Fruit fly (Drosophila melanogaster) whole organism, embryonic: Measurements from ENCODE around the gene Rpn9.
A peak's percentile ranks its signal among the peaks of the same experiment; 100 is the strongest.

ENCODE experiments used
- ATbp ChIP-seq: fragments of 200-800 bp; sonication (Bioruptor generic); optimal IDR thresholded peaks from 2 replicates; lab custom pipeline; 2017; ENCODE audit warnings: missing biosample characterization, mild to moderate bottlenecking, missing genetic modification characterization, missing genetic modification reagents
- Aef1 ChIP-seq: fragments of 200-800 bp; sonication (Bioruptor generic); IDR thresholded peaks from 3 replicates; pipeline ENCODE4 v1.3.6; 2022; ENCODE audit warnings: missing biosample characterization, missing genetic modification characterization
- Bgb ChIP-seq: fragments of 200-800 bp; sonication (Bioruptor generic); IDR thresholded peaks from 2 replicates; pipeline ENCODE4 v1.3.6; 2022; ENCODE audit warnings: missing biosample characterization, missing genetic modification characterization; ENCODE audit not compliant: partially characterized antibody
- CG10654 ChIP-seq: fragments of 200-800 bp; sonication (Bioruptor generic); optimal IDR thresholded peaks from 2 replicates; lab custom pipeline; 2016; ENCODE audit warnings: missing biosample characterization, missing genetic modification characterization
- CG11504 ChIP-seq: fragments of 200-800 bp; sonication (Bioruptor generic); optimal IDR thresholded peaks from 3 replicates; lab custom pipeline; 2019; ENCODE audit warnings: missing biosample characterization, mild to moderate bottlenecking, missing genetic modification characterization, moderate library complexity
- CG11560 ChIP-seq: fragments of 200-800 bp; sonication (Bioruptor generic); IDR thresholded peaks from 3 replicates; pipeline ENCODE4 v1.3.6; 2022; ENCODE audit warnings: missing biosample characterization, missing genetic modification characterization
- CG12236 ChIP-seq: fragments of 200-800 bp; sonication (Bioruptor generic); optimal IDR thresholded peaks from 2 replicates; lab custom pipeline; 2016; ENCODE audit warnings: missing biosample characterization, missing genetic modification characterization
- CG13123 ChIP-seq: fragments of 200-800 bp; sonication (Bioruptor generic); optimal IDR thresholded peaks from 2 replicates; lab custom pipeline; 2016; ENCODE audit warnings: missing biosample characterization, missing genetic modification characterization
- CG13775 ChIP-seq: fragments of 200-800 bp; sonication (Bioruptor generic); optimal IDR thresholded peaks from 3 replicates; lab custom pipeline; 2017; ENCODE audit warnings: missing biosample characterization, mild to moderate bottlenecking, missing genetic modification characterization
- CG14050 ChIP-seq: fragments of 200-800 bp; sonication (Bioruptor generic); IDR thresholded peaks from 3 replicates; pipeline ENCODE4 v1.3.6; 2022; ENCODE audit warnings: missing biosample characterization, missing genetic modification characterization
- CG15514 ChIP-seq: fragments of 200-800 bp; sonication (Bioruptor generic); optimal IDR thresholded peaks from 3 replicates; lab custom pipeline; 2017; ENCODE audit warnings: missing biosample characterization, missing genetic modification characterization, mild to moderate bottlenecking, moderate library complexity, missing genetic modification reagents
- CG1602 ChIP-seq: fragments of 200-800 bp; sonication (Bioruptor generic); optimal IDR thresholded peaks from 3 replicates; lab custom pipeline; 2016; ENCODE audit warnings: missing biosample characterization, missing genetic modification characterization
- CG32767 ChIP-seq: fragments of 200-800 bp; sonication (Bioruptor generic); IDR thresholded peaks from 2 replicates; pipeline ENCODE4 v1.3.6; 2022; ENCODE audit warnings: missing biosample characterization, missing genetic modification characterization
- CG4328 ChIP-seq: fragments of 200-800 bp; sonication (Bioruptor generic); optimal IDR thresholded peaks from 3 replicates; lab custom pipeline; 2017; ENCODE audit warnings: missing biosample characterization, missing genetic modification reagents, missing genetic modification characterization
- CG4730 ChIP-seq: fragments of 200-800 bp; sonication (Bioruptor generic); IDR thresholded peaks from 2 replicates; pipeline ENCODE4 v1.3.6; 2022; ENCODE audit warnings: missing biosample characterization, missing genetic modification characterization
- CG5180 ChIP-seq: fragments of 200-800 bp; sonication (Bioruptor generic); optimal IDR thresholded peaks from 3 replicates; lab custom pipeline; 2017; ENCODE audit warnings: missing biosample characterization, missing genetic modification characterization, mild to moderate bottlenecking, moderate library complexity, missing genetic modification reagents
- CG8944 ChIP-seq: fragments of 200-800 bp; sonication (Bioruptor generic); optimal IDR thresholded peaks from 3 replicates; lab custom pipeline; 2016; ENCODE audit warnings: missing biosample characterization, missing genetic modification characterization
- CHES-1-like ChIP-seq: fragments of 200-800 bp; sonication (Bioruptor generic); optimal IDR thresholded peaks from 2 replicates; lab custom pipeline; 2016; ENCODE audit warnings: missing biosample characterization, missing genetic modification characterization
- CoRest ChIP-seq: fragments of 200-800 bp; sonication (Bioruptor generic); optimal IDR thresholded peaks from 3 replicates; lab custom pipeline; 2018; ENCODE audit warnings: missing biosample characterization, mild to moderate bottlenecking, missing genetic modification characterization, moderate library complexity
- Dref ChIP-seq: fragments of 200-800 bp; sonication (Bioruptor generic); IDR thresholded peaks from 2 replicates; pipeline ENCODE4 v1.3.6; 2022; ENCODE audit warnings: missing biosample characterization, missing genetic modification characterization
- Fer3 ChIP-seq: fragments of 200-800 bp; sonication (Bioruptor generic); optimal IDR thresholded peaks from 2 replicates; lab custom pipeline; 2018; ENCODE audit warnings: missing biosample characterization, mild to moderate bottlenecking, missing genetic modification characterization, moderate library complexity
- Hey ChIP-seq: fragments of 200-800 bp; sonication (Bioruptor generic); optimal IDR thresholded peaks from 3 replicates; lab custom pipeline; 2018; ENCODE audit warnings: missing biosample characterization, mild to moderate bottlenecking, missing genetic modification characterization
- Hmr ChIP-seq: fragments of 200-800 bp; sonication (Bioruptor generic); optimal IDR thresholded peaks from 3 replicates; lab custom pipeline; 2017; ENCODE audit warnings: mild to moderate bottlenecking, missing biosample characterization, missing genetic modification reagents, missing genetic modification characterization
- Pdp1 ChIP-seq, 2 experiments: fragments of 200-800 bp; sonication (Bioruptor generic); optimal IDR thresholded peaks; 3 replicates each; lab custom pipeline; 2016; ENCODE audit warnings: missing biosample characterization in 2 of 2, missing genetic modification characterization in 2 of 2, mild to moderate bottlenecking in 1 of 2, moderate library complexity in 1 of 2
- abd-A ChIP-seq: fragments of 200-800 bp; sonication (Bioruptor generic); optimal IDR thresholded peaks from 3 replicates; lab custom pipeline; 2019; ENCODE audit warnings: missing biosample characterization, mild to moderate bottlenecking, missing genetic modification characterization, moderate library complexity
- bigmax ChIP-seq: fragments of 200-800 bp; sonication (Bioruptor generic); optimal IDR thresholded peaks from 2 replicates; lab custom pipeline; 2018; ENCODE audit warnings: missing biosample characterization, mild to moderate bottlenecking, missing genetic modification characterization
- bsh ChIP-seq, 2 experiments: fragments of 200-800 bp; sonication (Bioruptor generic); optimal IDR thresholded peaks; 2 replicates each; lab custom pipeline; 2017 to 2018; ENCODE audit warnings: mild to moderate bottlenecking in 2 of 2, missing biosample characterization in 2 of 2, missing genetic modification characterization in 2 of 2, moderate library complexity in 1 of 2
- caup ChIP-seq: fragments of 200-800 bp; sonication (Bioruptor generic); optimal IDR thresholded peaks from 3 replicates; lab custom pipeline; 2017; ENCODE audit warnings: missing biosample characterization, mild to moderate bottlenecking, missing genetic modification characterization, moderate library complexity; ENCODE audit not compliant: severe bottlenecking
- cg ChIP-seq: fragments of 200-800 bp; sonication (Bioruptor generic); optimal IDR thresholded peaks from 3 replicates; lab custom pipeline; 2019; ENCODE audit warnings: missing biosample characterization, mild to moderate bottlenecking, missing genetic modification characterization, moderate library complexity
- ci ChIP-seq: fragments of 200-800 bp; sonication (Bioruptor generic); IDR thresholded peaks from 3 replicates; pipeline ENCODE4 v1.3.6; 2022; ENCODE audit warnings: missing biosample characterization, missing genetic modification characterization
- croc ChIP-seq: fragments of 200-800 bp; sonication (Bioruptor generic); conservative IDR thresholded peaks from 3 replicates; pipeline ENCODE4 v1.3.6; 2022; ENCODE audit warnings: missing biosample characterization, missing genetic modification characterization
- cwo ChIP-seq: fragments of 200-800 bp; sonication (Bioruptor generic); optimal IDR thresholded peaks from 3 replicates; lab custom pipeline; 2017; ENCODE audit warnings: missing biosample characterization, missing genetic modification characterization, mild to moderate bottlenecking, moderate library complexity, missing genetic modification reagents
- dmrt99B ChIP-seq: fragments of 200-800 bp; sonication (Bioruptor generic); optimal IDR thresholded peaks from 2 replicates; lab custom pipeline; 2018; ENCODE audit warnings: missing biosample characterization, mild to moderate bottlenecking, missing genetic modification characterization, moderate library complexity
- grau ChIP-seq: fragments of 200-800 bp; optimal IDR thresholded peaks from 3 replicates; lab custom pipeline; 2019; ENCODE audit warnings: missing biosample characterization, mild to moderate bottlenecking, missing genetic modification characterization, moderate library complexity
- ken ChIP-seq: fragments of 200-800 bp; sonication (Bioruptor generic); IDR thresholded peaks from 3 replicates; pipeline ENCODE4 v1.3.6; 2022; ENCODE audit warnings: missing biosample characterization, missing genetic modification characterization
- lab ChIP-seq: fragments of 200-800 bp; sonication (Bioruptor generic); optimal IDR thresholded peaks from 3 replicates; lab custom pipeline; 2017; ENCODE audit warnings: missing biosample characterization, missing genetic modification characterization, mild to moderate bottlenecking, moderate library complexity, missing genetic modification reagents
- lilli ChIP-seq: fragments of 200-800 bp; sonication (Bioruptor generic); optimal IDR thresholded peaks from 3 replicates; lab custom pipeline; 2016; ENCODE audit warnings: missing biosample characterization, missing genetic modification characterization
- pb ChIP-seq: fragments of 200-800 bp; sonication (Bioruptor generic); optimal IDR thresholded peaks from 3 replicates; lab custom pipeline; 2016; ENCODE audit warnings: missing biosample characterization, missing genetic modification characterization
- pfk ChIP-seq: fragments of 200-800 bp; sonication (Bioruptor generic); optimal IDR thresholded peaks from 2 replicates; lab custom pipeline; 2018; ENCODE audit warnings: missing biosample characterization, mild to moderate bottlenecking, missing genetic modification characterization, moderate library complexity
- pum ChIP-seq: fragments of 200-800 bp; sonication (Bioruptor generic); optimal IDR thresholded peaks from 2 replicates; lab custom pipeline; 2016; ENCODE audit warnings: missing biosample characterization, missing genetic modification characterization
- repo ChIP-seq: fragments of 200-800 bp; sonication (Bioruptor generic); optimal IDR thresholded peaks from 2 replicates; lab custom pipeline; 2016; ENCODE audit warnings: missing biosample characterization, missing genetic modification characterization
- salm ChIP-seq: fragments of 200-800 bp; sonication (Bioruptor generic); optimal IDR thresholded peaks from 2 replicates; lab custom pipeline; 2018; ENCODE audit warnings: missing biosample characterization, mild to moderate bottlenecking, missing genetic modification characterization
- seq ChIP-seq: fragments of 200-800 bp; sonication (Bioruptor generic); IDR thresholded peaks from 2 replicates; pipeline ENCODE4 v1.3.6; 2022; ENCODE audit warnings: missing biosample characterization, missing genetic modification characterization
- sim ChIP-seq: fragments of 200-800 bp; sonication (Bioruptor generic); IDR thresholded peaks from 2 replicates; pipeline ENCODE4 v1.3.6; 2022; ENCODE audit warnings: missing biosample characterization, missing genetic modification characterization
- stc ChIP-seq: fragments of 200-800 bp; sonication (Bioruptor generic); IDR thresholded peaks from 2 replicates; pipeline ENCODE4 v1.3.6; 2022; ENCODE audit warnings: missing biosample characterization, missing genetic modification characterization
- trh ChIP-seq: fragments of 200-800 bp; sonication (Bioruptor generic); optimal IDR thresholded peaks from 2 replicates; lab custom pipeline; 2016; ENCODE audit warnings: missing biosample characterization, missing genetic modification characterization
- tup ChIP-seq: fragments of 200-800 bp; sonication (Bioruptor generic); optimal IDR thresholded peaks from 2 replicates; lab custom pipeline; 2016; ENCODE audit warnings: missing biosample characterization, mild to moderate bottlenecking, missing genetic modification characterization, moderate library complexity
- tx ChIP-seq: fragments of 200-800 bp; sonication (Bioruptor generic); optimal IDR thresholded peaks from 2 replicates; lab custom pipeline; 2016; ENCODE audit warnings: missing biosample characterization, missing genetic modification characterization
- yki ChIP-seq: fragments of >200 bp; optimal IDR thresholded peaks from 3 replicates; lab custom pipeline; 2018
- z ChIP-seq: fragments of 200-800 bp; sonication (Bioruptor generic); IDR thresholded peaks from 3 replicates; pipeline ENCODE4 v1.3.6; 2022; ENCODE audit warnings: missing biosample characterization, missing genetic modification characterization

Rpn9 gene

dm6 chr3R:23725711-23726349 lies 7.4 kb downstream of the Rpn9 start (continued):
- TF ChIP-seq trh (no peak), salm (tag; lab: Kevin White, UChicago) (peak; percentile 28), Hey (tag; lab: Kevin White, UChicago) (peak; percentile 41), CG1602 (GFP tag; lab: Kevin White, UChicago) (no peak), CG4328 (GFP tag; lab: Kevin White, UChicago) (peak; percentile 34), sim (GFP tag; lab: Robert Waterston, UW) (no peak), CG15514 (GFP tag; lab: Kevin White, UChicago) (peak; percentile 40), pfk (GFP tag; lab: Kevin White, UChicago) (peak; percentile 34), CG13775 (GFP tag; lab: Kevin White, UChicago) (peak; percentile 11), cwo (GFP tag; lab: Kevin White, UChicago) (peak; percentile 49), stc (GFP tag; lab: Robert Waterston, UW) (no peak; the same call in 1 of the 2 replicates), CG12236 (GFP tag; lab: Kevin White, UChicago) (no peak), pum (no peak), CG11560 (no peak), repo (GFP tag; lab: Kevin White, UChicago) (no peak), cg (GFP tag; lab: Kevin White, UChicago) (peak; percentile 44), CG5180 (peak; percentile 36), Bgb (GFP tag; lab: Robert Waterston, UW) (no peak), Aef1 (GFP tag; lab: Robert Waterston, UW) (no peak), croc (GFP tag; lab: Robert Waterston, UW) (no peak), yki (lab: Kevin White, UChicago) (no peak), tup (GFP tag; lab: Kevin White, UChicago) (no peak), CG32767 (0 out of 2 replicates have a peak, but pooled peaks have one; percentile 14), CG4730 (GFP tag; lab: Robert Waterston, UW) (no peak), CG11504 (tag; lab: Kevin White, UChicago) (no peak), dmrt99B (tag; lab: Kevin White, UChicago) (no peak), caup (GFP tag; lab: Kevin White, UChicago) (no peak), CoRest (tag; lab: Kevin White, UChicago) (peak; percentile 20), seq (GFP tag; lab: Robert Waterston, UW) (no peak), pb (GFP tag; lab: Kevin White, UChicago) (no peak), Pdp1 (GFP tag; optimal IDR thresholded peaks at IDR 0.05; lab: Kevin White, UChicago) (peak in 1 of 2 experiments; percentile 51), CG14050 (no peak), CG10654 (no peak), Hmr (peak; percentile 53), bsh (GFP tag; optimal IDR thresholded peaks at IDR 0.05; lab: Kevin White, UChicago) (no peak), abd-A (peak; percentile 71), grau (no peak), lilli (GFP tag; lab: Kevin White, UChicago) (no peak), ken (GFP tag; lab: Robert Waterston, UW) (no peak), lab (GFP tag; lab: Kevin White, UChicago) (peak; percentile 68), CG13123 (GFP tag; lab: Kevin White, UChicago) (no peak), Dref (GFP tag; lab: Robert Waterston, UW) (no peak), ATbp (GFP tag; lab: Kevin White, UChicago) (peak; percentile 39), CG8944 (no peak), bigmax (no peak), tx (no peak), CHES-1-like (GFP tag; lab: Kevin White, UChicago) (no peak), z (GFP tag; lab: Robert Waterston, UW) (no peak), Fer3 (peak; percentile 30), ci (GFP tag; lab: Robert Waterston, UW) (peak; percentile 50; the same call in 2 of the 3 replicates)
